ENCODE assay signal across 2 fruit fly cellular contexts in the genomic region with DNA sequence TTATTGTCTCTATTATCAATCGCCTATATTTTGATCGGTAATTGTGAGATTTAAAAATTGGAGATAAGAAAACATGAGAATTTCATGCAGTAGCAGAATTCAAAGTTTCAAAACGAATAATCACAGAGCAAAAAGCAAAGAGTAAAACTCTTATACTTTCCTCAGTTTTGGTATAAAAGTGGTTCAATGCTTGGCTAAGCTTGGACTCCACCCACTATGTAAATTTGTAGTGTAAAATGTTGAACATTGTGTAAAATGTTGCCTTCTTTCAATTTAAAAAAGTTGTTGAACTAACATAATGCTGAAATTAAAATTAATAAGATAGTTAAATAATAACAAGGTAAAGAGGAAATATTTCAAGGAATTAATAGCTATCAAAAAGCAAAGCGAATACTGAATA.
TF ChIP-seq lines count a peak whose summit lies in the region.

No protein-coding gene starts in this region.

- peak; percentile 66 for TF ChIP-seq CTCF in whole organism, embryonic (GFP tag; optimal IDR thresholded peaks at IDR 0.05; lab: Kevin White, UChicago)

TF ChIP-seq in whole organism, embryonic, 481 proteins besides CTCF, POLR2A, EP300 and RAD21:
- TF ChIP-seq sqz (GFP tag; optimal IDR thresholded peaks at IDR 0.05; lab: Kevin White, UChicago): no peak
- TF ChIP-seq CG3281 (GFP tag; optimal IDR thresholded peaks at IDR 0.05; lab: Kevin White, UChicago): no peak
- peak in 1 of 2 experiments; percentile 69 for TF ChIP-seq Hr51 (GFP tag; optimal IDR thresholded peaks at IDR 0.05; lab: Kevin White, UChicago)
- TF ChIP-seq Bgb (GFP tag; IDR thresholded peaks at IDR 0.05; lab: Robert Waterston, UW; ENCODE audit: partially characterized antibody): peak; percentile 55
- peak; percentile 39; the same call in 2 of the 3 replicates for TF ChIP-seq CG16813 (GFP tag; IDR thresholded peaks at IDR 0.05; lab: Robert Waterston, UW; ENCODE audit: partially characterized antibody)
- no peak for TF ChIP-seq vnd (GFP tag; IDR thresholded peaks at IDR 0.05; lab: Robert Waterston, UW; ENCODE audit: partially characterized antibody)
- peak; percentile 54 for TF ChIP-seq CG15601 (tag; optimal IDR thresholded peaks at IDR 0.05; lab: Kevin White, UChicago)
- no peak for TF ChIP-seq dimm (GFP tag; IDR thresholded peaks at IDR 0.05; lab: Robert Waterston, UW)
- peak; percentile 77 for TF ChIP-seq stwl (tag; optimal IDR thresholded peaks at IDR 0.05; lab: Kevin White, UChicago)
- peak; percentile 55 for TF ChIP-seq amos (GFP tag; IDR thresholded peaks at IDR 0.05; lab: Robert Waterston, UW; ENCODE audit: partially characterized antibody)
- TF ChIP-seq pita (GFP tag; optimal IDR thresholded peaks at IDR 0.05; lab: Kevin White, UChicago): peak; percentile 25
- TF ChIP-seq CG13287 (GFP tag; IDR thresholded peaks at IDR 0.05; lab: Robert Waterston, UW; ENCODE audit: partially characterized antibody): peak; percentile 7; the same call in 1 of the 2 replicates
- TF ChIP-seq kay (GFP tag; optimal IDR thresholded peaks at IDR 0.05; lab: Kevin White, UChicago): no peak
TF ChIP-seq in whole organism, embryonic: peak in this region for 8.

TF ChIP-seq in whole organism, wandering third instar larva, 38 proteins besides CTCF, POLR2A, EP300 and RAD21:
- TF ChIP-seq dsf (GFP tag; optimal IDR thresholded peaks at IDR 0.05; lab: Kevin White, UChicago; ENCODE audit: borderline replicate concordance) (no peak), Myc (optimal IDR thresholded peaks at IDR 0.05; lab: Kevin White, UChicago) (peak; percentile 9)
